Worm (Caenorhabditis elegans) whole organism, L4 larva: ENCODE measurements around the gene pycr-1.

ENCODE experiments used
- ceh-82 ChIP-seq: sonication (generic microtip); optimal IDR thresholded peaks from 2 replicates; lab custom pipeline; 2017; ENCODE audit warnings: missing biosample characterization, missing genetic modification characterization
- egl-27 ChIP-seq: sonication (generic microtip); optimal IDR thresholded peaks from 3 replicates; lab custom pipeline; 2017; ENCODE audit warnings: missing biosample characterization, missing genetic modification reagents, missing genetic modification characterization
- egl-43 ChIP-seq: fragments of 200-800 bp; sonication (Bioruptor generic); IDR thresholded peaks from 2 replicates; pipeline ENCODE4 v1.3.6; 2022; ENCODE audit warnings: missing genetic modification reagents, missing genetic modification characterization, missing compliant biosample characterization
- fos-1 ChIP-seq: fragments of 150-350 bp; optimal IDR thresholded peaks from 2 replicates; lab custom pipeline; 2014; ENCODE audit warnings: missing biosample characterization, missing genetic modification characterization
- hif-1 ChIP-seq, 2 experiments: sonication (generic microtip); optimal IDR thresholded peaks; 2 replicates each; lab custom pipeline; 2016 to 2017; ENCODE audit warnings: missing compliant biosample characterization in 2 of 2, missing genetic modification characterization in 2 of 2, missing genetic modification reagents in 2 of 2, missing genotype in 2 of 2, mild to moderate bottlenecking in 1 of 2
- lin-39 ChIP-seq: fragments of 150-350 bp; optimal IDR thresholded peaks from 2 replicates; lab custom pipeline; 2014; ENCODE audit warnings: missing biosample characterization, missing genetic modification reagents, missing genetic modification characterization
- unc-130 ChIP-seq: sonication (generic microtip); optimal IDR thresholded peaks from 2 replicates; lab custom pipeline; 2016; ENCODE audit warnings: missing genetic modification reagents, missing genetic modification characterization, missing compliant biosample characterization

DNA sequence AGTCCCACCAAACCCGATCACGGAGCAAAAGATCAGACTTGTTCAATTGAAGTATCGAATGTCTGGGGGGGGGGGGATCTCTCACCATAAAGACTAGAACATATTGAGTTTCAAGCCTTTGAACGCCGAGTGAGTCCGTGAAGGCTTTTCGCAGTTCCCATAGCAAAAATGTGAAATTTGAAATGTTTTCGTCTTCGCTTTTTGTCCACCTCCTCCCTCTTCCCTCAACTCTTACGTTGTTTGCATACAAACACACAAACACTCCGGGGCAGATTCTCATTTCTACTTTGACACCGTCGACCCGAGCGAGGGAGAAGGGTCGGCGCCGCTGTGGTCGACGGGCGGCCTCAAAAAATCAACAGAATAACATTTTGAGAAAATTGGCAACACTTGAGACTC is 32.5 kb downstream of the pycr-1 start:
- no peak for TF ChIP-seq fos-1 (tag; lab: Kevin White, UChicago)
- no peak for TF ChIP-seq egl-27 (tag; lab: Kevin White, UChicago)
- no peak for TF ChIP-seq ceh-82 (tag; lab: Kevin White, UChicago)
- TF ChIP-seq hif-1 (tag; optimal IDR thresholded peaks at IDR 0.05; lab: Kevin White, UChicago): no peak
- TF ChIP-seq unc-130 (GFP tag; lab: Kevin White, UChicago): no peak
- TF ChIP-seq lin-39: no peak
- TF ChIP-seq egl-43 (GFP tag; lab: Robert Waterston, UW): no peak
